Worm (Caenorhabditis elegans): ENCODE measurements around the gene gas-1.

Gene gas-1

ce11 chrX:15537362-15537761 lies 52.8 kb downstream of the gas-1 start, which contains the start of the genes olrn-1 and C02C6.14 (continued):
- TF ChIP-seq egrh-3 (GFP tag; IDR thresholded peaks at IDR 0.05) (no peak), xnd-1 (tag; optimal IDR thresholded peaks at IDR 0.05) (no peak), atf-7 (tag; optimal IDR thresholded peaks at IDR 0.05) (no peak), ztf-3 (GFP tag; optimal IDR thresholded peaks at IDR 0.05) (no peak), F10E7.11 (tag; optimal IDR thresholded peaks at IDR 0.05) (no peak), ceh-100 (GFP tag; IDR thresholded peaks at IDR 0.05) (no peak), nhr-120 (GFP tag; IDR thresholded peaks at IDR 0.05) (no peak)
